Worm (Caenorhabditis elegans): Measurements from ENCODE around the gene srw-56.

DNA sequence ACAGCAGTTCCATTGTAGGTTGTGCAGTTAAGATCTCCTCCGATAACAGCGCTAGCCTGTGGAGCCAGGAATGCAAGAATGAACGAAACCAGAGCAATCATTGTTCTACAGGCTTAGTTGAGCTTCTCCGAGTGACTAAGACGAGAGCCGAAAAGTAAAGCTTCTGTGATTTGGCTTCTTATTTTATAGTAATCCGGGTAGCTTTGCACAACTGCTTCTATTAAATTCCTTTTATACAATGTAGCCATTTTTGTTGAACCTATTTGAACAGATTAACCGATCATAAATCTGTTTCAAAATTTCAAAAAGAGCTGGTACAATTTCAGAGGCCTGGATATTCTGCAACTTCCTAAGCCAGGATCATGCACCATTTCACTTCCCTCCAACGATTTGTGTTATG lies 35.2 kb downstream of the srw-56 start, which contains the start of gene F35E8.9:
- TF ChIP-seq flt-1 (GFP tag; IDR thresholded peaks at IDR 0.05): no peak
- no peak for TF ChIP-seq pes-1 (GFP tag; IDR thresholded peaks at IDR 0.05)
- TF ChIP-seq ama-1 (optimal IDR thresholded peaks at IDR 0.05): no peak
- no peak for TF ChIP-seq hnd-1 (tag; optimal IDR thresholded peaks at IDR 0.05)
- no peak for TF ChIP-seq sea-1 (GFP tag; conservative IDR thresholded peaks at IDR 0.05)
- TF ChIP-seq scrt-1 (GFP tag; IDR thresholded peaks at IDR 0.05): no peak
- TF ChIP-seq F13C5.2 (tag; optimal IDR thresholded peaks at IDR 0.05): no peak
- TF ChIP-seq hmg-4 (GFP tag; optimal IDR thresholded peaks at IDR 0.05): no peak
- no peak for TF ChIP-seq ets-7 (tag; optimal IDR thresholded peaks at IDR 0.05)
- TF ChIP-seq ceh-13 (GFP tag; optimal IDR thresholded peaks at IDR 0.05): no peak
- TF ChIP-seq tbx-37 (GFP tag; conservative IDR thresholded peaks at IDR 0.05): no peak
- TF ChIP-seq B0310.2 (tag; optimal IDR thresholded peaks at IDR 0.05): no peak
- TF ChIP-seq tra-4 (tag; optimal IDR thresholded peaks at IDR 0.05): no peak
